Fruit fly (Drosophila melanogaster) whole organism, prepupa: ENCODE data around the gene RPA1.

ENCODE experiments used
- Blimp-1 ChIP-seq: fragments of 200-800 bp; sonication (Bioruptor generic); optimal IDR thresholded peaks from 3 replicates; lab custom pipeline; 2017; ENCODE audit warnings: missing biosample characterization, missing genetic modification characterization, mild to moderate bottlenecking, moderate library complexity, missing genetic modification reagents
- CG10631 ChIP-seq: fragments of 200-800 bp; sonication (Bioruptor generic); optimal IDR thresholded peaks from 2 replicates; lab custom pipeline; 2016; ENCODE audit warnings: missing biosample characterization, missing genetic modification characterization
- CG10669 ChIP-seq: fragments of 200-800 bp; sonication (Bioruptor generic); optimal IDR thresholded peaks from 3 replicates; lab custom pipeline; 2018; ENCODE audit warnings: missing biosample characterization, mild to moderate bottlenecking, missing genetic modification characterization, moderate library complexity
- CG11762 ChIP-seq: fragments of 200-800 bp; sonication (Bioruptor generic); optimal IDR thresholded peaks from 3 replicates; lab custom pipeline; 2016; ENCODE audit warnings: missing biosample characterization, missing genetic modification characterization; ENCODE audit not compliant: insufficient read depth
- CG15336 ChIP-seq: fragments of 200-800 bp; sonication (Bioruptor generic); IDR thresholded peaks from 2 replicates; pipeline ENCODE4 v1.3.6; 2022; ENCODE audit warnings: missing biosample characterization, missing genetic modification characterization
- CG1621 ChIP-seq: fragments of 200-800 bp; sonication (Bioruptor generic); optimal IDR thresholded peaks from 3 replicates; lab custom pipeline; 2018; ENCODE audit warnings: missing biosample characterization, mild to moderate bottlenecking, missing genetic modification characterization
- CG16779 ChIP-seq: fragments of 200-800 bp; sonication (Bioruptor generic); optimal IDR thresholded peaks from 3 replicates; lab custom pipeline; 2017; ENCODE audit warnings: missing biosample characterization, mild to moderate bottlenecking, missing genetic modification characterization
- CG31627 ChIP-seq: fragments of 200-800 bp; sonication (Bioruptor generic); optimal IDR thresholded peaks from 3 replicates; lab custom pipeline; 2016; ENCODE audit warnings: missing biosample characterization, missing genetic modification characterization
- CG32006 ChIP-seq: fragments of 200-800 bp; sonication (Bioruptor generic); optimal IDR thresholded peaks from 3 replicates; lab custom pipeline; 2017; ENCODE audit warnings: missing biosample characterization, mild to moderate bottlenecking, missing genetic modification characterization
- CG34406 ChIP-seq: fragments of 200-800 bp; sonication (Bioruptor generic); optimal IDR thresholded peaks from 3 replicates; lab custom pipeline; 2016; ENCODE audit warnings: missing biosample characterization, missing genetic modification characterization
- CG3919 ChIP-seq: fragments of 200-800 bp; sonication (Bioruptor generic); optimal IDR thresholded peaks from 3 replicates; lab custom pipeline; 2016; ENCODE audit warnings: missing biosample characterization, missing genetic modification characterization
- CG4318 ChIP-seq: fragments of 200-800 bp; sonication (Bioruptor generic); optimal IDR thresholded peaks from 3 replicates; lab custom pipeline; 2017; ENCODE audit warnings: missing biosample characterization, mild to moderate bottlenecking, missing genetic modification characterization
- CG6792 ChIP-seq: fragments of 200-800 bp; sonication (Bioruptor generic); optimal IDR thresholded peaks from 3 replicates; lab custom pipeline; 2016; ENCODE audit warnings: missing biosample characterization, missing genetic modification characterization
- CG7368 ChIP-seq: fragments of 200-800 bp; sonication (Bioruptor generic); optimal IDR thresholded peaks from 3 replicates; lab custom pipeline; 2016; ENCODE audit warnings: missing biosample characterization, missing genetic modification characterization
- CG8119 ChIP-seq: fragments of 200-800 bp; sonication (Bioruptor generic); IDR thresholded peaks from 3 replicates; pipeline ENCODE4 v1.3.6; 2022; ENCODE audit warnings: missing biosample characterization, missing genetic modification characterization
- CG8319 ChIP-seq: fragments of 200-800 bp; sonication (Bioruptor generic); optimal IDR thresholded peaks from 3 replicates; lab custom pipeline; 2016; ENCODE audit warnings: missing biosample characterization, missing genetic modification characterization
- CG8632 ChIP-seq: fragments of 200-800 bp; sonication (Bioruptor generic); optimal IDR thresholded peaks from 3 replicates; lab custom pipeline; 2016; ENCODE audit warnings: missing biosample characterization, missing genetic modification characterization
- Eip78C ChIP-seq: fragments of 200-800 bp; sonication (Bioruptor generic); peaks from one replicate; lab custom pipeline; 2016; ENCODE audit warnings: missing biosample characterization, missing genetic modification characterization
- Eip93F ChIP-seq: fragments of 200-800 bp; sonication (Bioruptor generic); optimal IDR thresholded peaks from 2 replicates; lab custom pipeline; 2016; ENCODE audit warnings: missing biosample characterization, mild to moderate bottlenecking, missing genetic modification characterization
- Ets96B ChIP-seq: fragments of 200-800 bp; optimal IDR thresholded peaks from 2 replicates; lab custom pipeline; 2019; ENCODE audit warnings: missing biosample characterization, mild to moderate bottlenecking, missing genetic modification characterization, moderate library complexity
- Gug ChIP-seq: fragments of 200-800 bp; sonication (Bioruptor generic); IDR thresholded peaks from 2 replicates; pipeline ENCODE4 v1.3.6; 2022; ENCODE audit warnings: missing biosample characterization, missing genetic modification characterization
- Smox ChIP-seq: fragments of 200-800 bp; sonication (Bioruptor generic); optimal IDR thresholded peaks from 3 replicates; lab custom pipeline; 2016; ENCODE audit warnings: missing biosample characterization, missing genetic modification characterization
- Sox102F ChIP-seq: fragments of 200-800 bp; sonication (Bioruptor generic); optimal IDR thresholded peaks from 2 replicates; lab custom pipeline; 2016; ENCODE audit warnings: missing biosample characterization, mild to moderate bottlenecking, missing genetic modification characterization
- achi ChIP-seq: fragments of 200-800 bp; sonication (Bioruptor generic); optimal IDR thresholded peaks from 3 replicates; lab custom pipeline; 2016; ENCODE audit warnings: missing biosample characterization, missing genetic modification characterization
- cyc ChIP-seq: fragments of 200-800 bp; sonication (Bioruptor generic); optimal IDR thresholded peaks from 3 replicates; lab custom pipeline; 2016; ENCODE audit warnings: missing biosample characterization, missing genetic modification characterization
- net ChIP-seq: fragments of 200-800 bp; sonication (Bioruptor generic); optimal IDR thresholded peaks from 3 replicates; lab custom pipeline; 2016; ENCODE audit warnings: missing biosample characterization, missing genetic modification characterization
- pdm3 ChIP-seq: fragments of 200-800 bp; sonication (Bioruptor generic); optimal IDR thresholded peaks from 3 replicates; lab custom pipeline; 2016; ENCODE audit warnings: missing biosample characterization, missing genetic modification characterization
- salr ChIP-seq, 2 experiments: fragments of 200-800 bp; sonication (Bioruptor generic); optimal IDR thresholded peaks; 3 replicates each; lab custom pipeline; 2016 to 2018; ENCODE audit warnings: missing biosample characterization in 2 of 2, missing genetic modification characterization in 2 of 2, mild to moderate bottlenecking in 1 of 2
- ss ChIP-seq, 2 experiments: fragments of 200-800 bp; sonication (Bioruptor generic); optimal IDR thresholded peaks; 2 replicates in 1 of 2; 3 replicates in 1 of 2; lab custom pipeline; 2017 to 2018; ENCODE audit warnings: mild to moderate bottlenecking in 2 of 2, missing biosample characterization in 2 of 2, missing genetic modification characterization in 2 of 2, moderate library complexity in 1 of 2
- svp ChIP-seq: fragments of 200-800 bp; sonication (Bioruptor generic); peaks from one replicate; lab custom pipeline; 2016; ENCODE audit warnings: missing biosample characterization, missing genetic modification characterization
- topi ChIP-seq: fragments of 200-800 bp; sonication (Bioruptor generic); optimal IDR thresholded peaks from 3 replicates; lab custom pipeline; 2016; ENCODE audit warnings: missing biosample characterization, missing genetic modification characterization

The RPA1 gene

DNA sequence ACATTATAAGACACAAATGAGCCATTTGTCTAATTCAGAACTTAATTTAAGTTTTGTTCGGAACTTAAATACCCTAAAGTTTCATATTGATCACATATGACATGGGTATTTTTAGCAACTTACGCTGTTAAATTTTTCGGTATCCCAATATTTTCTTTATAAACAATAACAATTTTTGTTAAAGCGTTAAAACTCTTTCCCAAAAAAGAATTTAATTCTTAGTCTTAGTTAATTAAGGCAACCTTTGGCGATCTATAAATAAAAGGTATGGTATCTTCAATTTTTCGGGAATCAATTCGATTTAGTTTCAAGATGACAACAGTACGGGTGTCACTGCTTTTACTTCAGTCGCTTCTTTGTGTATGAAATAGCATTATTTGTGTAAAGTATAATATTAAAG lies 26.7 kb upstream of the RPA1 start, which contains the start of gene CG31464:
Gene CG31464 (plus strand): TSS at position 301 of the 400 bp plus-strand sequence.
- no peak for TF ChIP-seq CG31627
- no peak for TF ChIP-seq CG10669 (GFP tag; lab: Kevin White, UChicago)
- TF ChIP-seq Ets96B: no peak

- TF ChIP-seq CG32006 (GFP tag; lab: Kevin White, UChicago) (no peak), CG34406 (no peak), topi (GFP tag; lab: Kevin White, UChicago) (no peak), pdm3 (GFP tag; lab: Kevin White, UChicago) (no peak), CG1621 (tag; lab: Kevin White, UChicago) (no peak), Blimp-1 (GFP tag; lab: Kevin White, UChicago) (no peak)
These were observed 26.2 kb upstream of the RPA1 start, which contains the start of gene CG11672 for dm6 chr3R:8290478-8290877. Gene CG11672 (minus strand): TSS chr3R:8290578.

DNA sequence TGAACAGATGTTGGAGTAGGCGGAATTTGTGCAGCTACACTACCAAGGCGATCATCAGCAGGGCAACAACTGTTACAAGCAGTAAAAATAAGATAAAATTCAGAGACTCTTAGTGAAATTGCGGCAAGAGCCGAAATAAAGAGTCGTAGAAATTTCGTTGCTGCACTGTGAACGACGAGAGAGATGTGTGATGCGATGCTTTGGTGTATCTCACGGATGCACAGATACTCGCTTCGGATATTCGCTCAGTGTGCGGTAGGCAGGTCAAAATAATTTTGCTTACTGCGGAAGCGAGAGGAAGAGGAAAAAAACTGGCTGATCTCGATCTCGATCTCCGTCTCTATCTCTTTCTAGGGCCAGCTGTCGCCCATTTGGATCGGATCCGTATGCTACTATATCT lies 24.5 kb upstream of the RPA1 start:
- no peak for TF ChIP-seq salr (GFP tag; optimal IDR thresholded peaks at IDR 0.05; lab: Kevin White, UChicago)
- peak; percentile 45 for TF ChIP-seq svp (GFP tag; lab: Kevin White, UChicago)
- no peak for TF ChIP-seq cyc

- TF ChIP-seq ss (GFP tag; optimal IDR thresholded peaks at IDR 0.05; lab: Kevin White, UChicago): no peak
These were observed 23.4 kb upstream of the RPA1 start, which contains the start of gene Nazo for dm6 chr3R:8287697-8288096. Gene Nazo (plus strand): TSS chr3R:8287876.

DNA sequence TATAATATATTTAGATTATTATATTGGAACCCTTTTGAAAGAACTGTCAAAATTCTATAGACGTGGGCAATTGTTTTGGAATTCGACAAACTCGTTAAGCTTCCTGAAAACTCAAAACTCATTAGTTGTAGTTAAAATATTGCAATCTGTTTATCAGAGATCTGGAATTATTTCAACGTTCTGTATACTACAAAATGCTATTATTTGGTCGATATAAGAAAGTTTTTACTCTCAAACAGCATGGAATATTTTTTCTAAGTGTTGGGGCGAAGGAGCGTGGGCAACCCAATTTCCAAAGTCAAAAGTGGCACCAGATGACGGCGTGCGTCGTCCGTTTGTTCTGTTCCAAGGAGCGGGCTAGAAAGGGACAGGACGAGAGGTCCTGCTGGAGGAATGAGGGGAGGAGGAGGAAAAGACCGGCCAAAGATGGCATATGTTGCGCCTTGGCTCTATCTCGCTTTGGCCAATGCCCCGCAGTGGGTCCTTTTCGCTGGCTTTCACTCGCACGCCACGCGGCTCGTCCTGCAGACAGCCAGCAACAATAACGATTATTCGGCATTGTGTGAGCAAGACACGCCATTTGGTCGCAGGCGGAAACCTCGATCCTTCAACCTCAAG lies 21.6 kb upstream of the RPA1 start:
- TF ChIP-seq CG10669 (GFP tag; lab: Kevin White, UChicago) (no peak), Eip93F (GFP tag; lab: Kevin White, UChicago) (no peak), CG1621 (tag; lab: Kevin White, UChicago) (no peak), CG6792 (GFP tag; lab: Kevin White, UChicago) (no peak), pdm3 (GFP tag; lab: Kevin White, UChicago) (no peak), Smox (GFP tag; lab: Kevin White, UChicago) (no peak), topi (GFP tag; lab: Kevin White, UChicago) (no peak), CG8632 (GFP tag; lab: Kevin White, UChicago) (no peak), CG15336 (GFP tag; lab: Robert Waterston, UW) (no peak), CG8119 (no peak), CG34406 (no peak), Ets96B (no peak), CG11762 (GFP tag; lab: Kevin White, UChicago) (no peak), Sox102F (no peak)

DNA sequence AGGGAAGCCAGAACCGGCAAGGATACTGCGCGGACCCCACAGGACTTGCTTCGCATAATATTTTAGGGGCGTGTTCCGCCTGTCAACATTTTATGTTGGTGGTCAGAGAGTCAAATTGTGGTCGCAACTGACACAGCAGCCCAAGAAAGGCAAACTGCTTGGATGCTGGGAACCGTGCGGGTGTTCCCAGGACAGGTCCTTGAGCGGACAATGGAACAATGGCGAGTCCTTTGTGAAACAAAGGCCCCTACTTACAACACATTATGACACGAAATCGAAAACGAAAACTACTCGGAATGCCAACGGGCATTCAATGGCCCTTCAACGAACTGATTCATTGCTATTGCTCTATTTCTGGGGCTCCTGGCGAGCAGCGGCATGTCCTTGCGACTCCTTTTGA lies 20.0 kb upstream of the RPA1 start:
- no peak for TF ChIP-seq salr (GFP tag; optimal IDR thresholded peaks at IDR 0.05; lab: Kevin White, UChicago)
- TF ChIP-seq CG8319 (GFP tag; lab: Kevin White, UChicago): no peak
- TF ChIP-seq pdm3 (GFP tag; lab: Kevin White, UChicago): no peak
- TF ChIP-seq CG16779 (tag; lab: Kevin White, UChicago): no peak
- no peak for TF ChIP-seq Sox102F
- TF ChIP-seq CG11762 (GFP tag; lab: Kevin White, UChicago): no peak
- no peak for TF ChIP-seq Eip78C (GFP tag; lab: Kevin White, UChicago)
- no peak for TF ChIP-seq CG4318 (GFP tag; lab: Kevin White, UChicago)
- TF ChIP-seq CG7368 (GFP tag; lab: Kevin White, UChicago): no peak
- no peak for TF ChIP-seq net (GFP tag; lab: Kevin White, UChicago)
- TF ChIP-seq achi (GFP tag; lab: Kevin White, UChicago): no peak
- no peak for TF ChIP-seq Smox (GFP tag; lab: Kevin White, UChicago)
- no peak for TF ChIP-seq Gug
- no peak for TF ChIP-seq CG10631
- no peak for TF ChIP-seq CG10669 (GFP tag; lab: Kevin White, UChicago)
- TF ChIP-seq CG3919 (GFP tag; lab: Kevin White, UChicago): no peak
